Worm (Caenorhabditis elegans): ENCODE results near the gene C18G1.7.
A peak's percentile ranks its signal among the peaks of the same experiment; 100 is the strongest.

C18G1.7 gene

DNA sequence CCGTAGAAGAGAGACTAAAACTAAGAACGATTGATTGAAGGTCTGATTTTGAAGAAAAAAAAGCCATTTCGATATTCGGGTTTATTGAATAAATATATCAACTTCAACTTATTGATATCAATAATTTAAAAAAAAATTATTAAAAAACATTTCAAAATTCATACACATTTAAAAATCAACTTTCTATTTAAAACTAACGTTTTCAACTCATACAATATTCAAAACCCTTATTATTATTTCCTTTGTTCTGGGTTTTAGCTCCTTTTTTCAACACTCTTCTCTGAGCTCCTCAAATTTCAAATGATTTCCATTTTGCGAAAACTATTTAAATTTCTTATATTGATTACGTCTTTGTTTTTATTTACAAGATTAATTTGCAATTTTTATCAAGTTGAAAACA, at the start of gene C18G1.7:
C18G1.7 (plus strand) TSS at position 301 of the 400 bp plus-strand sequence.
- TF ChIP-seq egl-27 (tag; optimal IDR thresholded peaks at IDR 0.05): no peak
- TF ChIP-seq nhr-21 (tag; optimal IDR thresholded peaks at IDR 0.05): no peak
- TF ChIP-seq sem-4 (tag; optimal IDR thresholded peaks at IDR 0.05): no peak

DNA sequence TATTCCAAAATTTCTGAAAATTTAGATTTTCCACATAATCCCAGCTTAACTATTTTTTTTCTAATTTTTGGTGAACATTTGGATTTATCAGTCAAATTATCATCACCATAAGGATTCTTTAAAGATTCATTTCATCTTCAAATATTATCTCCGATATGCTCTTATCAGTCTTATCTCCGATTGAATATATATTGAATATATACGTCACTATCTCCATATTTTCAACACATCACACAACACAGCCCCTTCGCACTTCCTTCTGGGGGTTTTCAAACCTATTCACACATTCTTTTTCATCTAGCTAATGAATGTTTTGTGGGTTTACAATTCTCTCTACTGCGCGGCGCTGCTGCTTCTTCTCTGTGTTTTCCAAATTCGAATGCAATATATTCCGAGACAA, 46.7 kb upstream of the C18G1.7 start:
- TF ChIP-seq peb-1 (tag; optimal IDR thresholded peaks at IDR 0.05): no peak
- TF ChIP-seq unc-39 (tag; optimal IDR thresholded peaks at IDR 0.05): no peak

DNA sequence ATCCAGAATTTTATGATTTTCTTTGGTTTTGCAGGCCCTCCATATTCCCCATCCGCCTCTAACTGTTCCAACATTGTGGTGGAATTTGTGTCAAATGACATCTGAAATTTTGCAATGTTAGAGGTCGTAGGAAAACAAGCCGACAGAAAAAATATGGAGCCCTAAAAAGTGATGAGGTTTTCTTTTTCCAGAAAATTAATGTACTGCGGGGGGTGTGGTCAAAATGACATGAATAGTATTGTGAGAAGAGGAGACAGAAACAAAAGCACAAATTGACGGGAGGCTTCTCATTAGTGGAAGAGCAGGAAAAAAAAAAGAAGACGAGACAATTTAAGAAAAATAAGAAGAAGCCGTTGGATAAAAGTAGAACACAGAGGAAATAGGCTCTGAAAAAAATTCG, 45.2 kb upstream of the C18G1.7 start, which contains the start of gene ZC266.1:
ZC266.1 (minus strand) TSS at position 101 of the 400 bp plus-strand sequence.
- TF ChIP-seq gmeb-1 (tag; optimal IDR thresholded peaks at IDR 0.05) (no peak), alr-1 (tag; optimal IDR thresholded peaks at IDR 0.05) (no peak), lin-13 (GFP tag; optimal IDR thresholded peaks at IDR 0.05) (no peak), nhr-23 (tag; optimal IDR thresholded peaks at IDR 0.05) (no peak), lsy-2 (tag; optimal IDR thresholded peaks at IDR 0.05) (no peak), nhr-237 (tag; optimal IDR thresholded peaks at IDR 0.05) (no peak), peb-1 (tag; optimal IDR thresholded peaks at IDR 0.05) (no peak), R02D3.7 (tag; optimal IDR thresholded peaks at IDR 0.05) (no peak), unc-55 (GFP tag; optimal IDR thresholded peaks at IDR 0.05) (no peak), skn-1 (tag; optimal IDR thresholded peaks at IDR 0.05) (no peak), C34F6.9 (tag; optimal IDR thresholded peaks at IDR 0.05) (no peak), nhr-25 (tag; optimal IDR thresholded peaks at IDR 0.05) (no peak), mbf-1 (tag; optimal IDR thresholded peaks at IDR 0.05) (no peak)

DNA sequence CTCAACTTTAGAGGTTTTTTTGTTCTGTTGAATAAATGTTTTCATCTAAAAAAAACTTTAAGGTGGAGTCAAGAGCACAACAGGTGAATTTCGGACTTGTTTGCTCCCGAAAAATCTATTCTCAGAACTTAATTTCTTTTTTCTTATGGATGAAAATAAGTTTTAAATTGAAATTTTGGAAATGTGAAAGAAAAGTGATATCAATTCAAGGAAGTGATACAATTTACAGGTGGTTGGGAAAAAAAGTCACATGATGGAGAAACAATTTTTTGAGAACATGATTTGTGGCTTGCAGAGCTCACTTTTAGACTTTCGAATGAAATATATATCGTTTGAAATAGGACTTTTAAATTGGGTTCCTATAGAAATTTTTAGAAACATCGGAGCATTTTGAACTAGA, 37.7 kb upstream of the C18G1.7 start:
- TF ChIP-seq nhr-25 (tag; optimal IDR thresholded peaks at IDR 0.05): no peak
- TF ChIP-seq nhr-10 (tag; optimal IDR thresholded peaks at IDR 0.05): no peak
- TF ChIP-seq nhr-21 (tag; optimal IDR thresholded peaks at IDR 0.05): no peak

DNA sequence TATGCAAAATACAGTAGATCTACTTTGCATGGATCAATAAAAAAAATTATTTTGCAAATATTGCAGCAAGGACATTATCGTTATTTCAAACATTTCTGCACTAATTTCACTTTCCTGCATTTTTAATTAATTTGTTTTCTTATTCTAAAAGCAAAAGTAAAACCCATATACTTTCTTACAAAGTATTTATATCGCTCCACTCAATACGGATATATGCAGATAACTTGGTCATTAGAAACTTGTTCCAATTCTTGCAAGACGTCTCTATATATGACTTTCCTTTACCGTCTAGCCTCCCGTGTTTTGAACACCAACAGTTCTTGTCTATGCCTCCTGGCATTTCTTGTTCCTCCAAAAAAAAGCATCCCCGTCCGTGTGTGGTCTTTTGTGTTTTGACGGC, 34.9 kb upstream of the C18G1.7 start, which contains the start of gene oac-24:
oac-24 (plus strand) TSS at position 301 of the 400 bp plus-strand sequence.
- no peak for TF ChIP-seq crh-2 (tag; optimal IDR thresholded peaks at IDR 0.05)
- no peak for TF ChIP-seq sma-3 (GFP tag; optimal IDR thresholded peaks at IDR 0.05)
- TF ChIP-seq peb-1 (tag; optimal IDR thresholded peaks at IDR 0.05): no peak
- TF ChIP-seq gmeb-1 (tag; optimal IDR thresholded peaks at IDR 0.05): no peak
- no peak for TF ChIP-seq F13H6.1 (tag; optimal IDR thresholded peaks at IDR 0.05)

DNA sequence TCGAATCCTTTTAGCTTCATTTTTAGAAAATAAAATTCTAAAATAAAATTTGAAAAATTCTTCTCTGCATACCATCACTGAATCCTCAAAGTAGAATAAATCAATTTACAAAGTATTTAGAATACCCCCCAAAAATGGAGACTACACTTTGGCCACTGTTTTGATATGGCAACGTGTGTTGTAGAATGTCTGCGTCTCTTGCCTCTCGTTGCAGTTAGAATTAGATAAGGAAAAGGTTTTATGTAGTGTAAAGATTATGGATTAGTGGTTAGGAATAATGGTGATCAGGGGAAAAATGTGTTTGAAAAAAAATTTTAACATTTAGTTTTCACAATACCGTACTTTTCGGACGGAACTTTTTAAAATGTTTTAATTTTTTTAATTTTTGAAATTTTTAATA, 25.4 kb upstream of the C18G1.7 start, which contains the start of gene prx-6:
prx-6 (minus strand) TSS at position 129 of the 400 bp plus-strand sequence.
- no peak for TF ChIP-seq nhr-237 (tag; optimal IDR thresholded peaks at IDR 0.05)
- TF ChIP-seq fos-1 (tag; optimal IDR thresholded peaks at IDR 0.05): peak; percentile 41
- TF ChIP-seq lin-39 (tag; optimal IDR thresholded peaks at IDR 0.05): no peak
- TF ChIP-seq unc-55 (GFP tag; optimal IDR thresholded peaks at IDR 0.05): no peak
- peak; percentile 6 for TF ChIP-seq gmeb-1 (tag; optimal IDR thresholded peaks at IDR 0.05)
- no peak for TF ChIP-seq ama-1 (optimal IDR thresholded peaks at IDR 0.05)
- peak; percentile 66 for TF ChIP-seq crh-2 (tag; optimal IDR thresholded peaks at IDR 0.05)
- TF ChIP-seq zag-1 (tag; optimal IDR thresholded peaks at IDR 0.05): no peak
- no peak for TF ChIP-seq nhr-21 (tag; optimal IDR thresholded peaks at IDR 0.05)
- TF ChIP-seq ztf-1 (GFP tag; conservative IDR thresholded peaks at IDR 0.05): no peak
- no peak for TF ChIP-seq skn-1 (tag; optimal IDR thresholded peaks at IDR 0.05)

DNA sequence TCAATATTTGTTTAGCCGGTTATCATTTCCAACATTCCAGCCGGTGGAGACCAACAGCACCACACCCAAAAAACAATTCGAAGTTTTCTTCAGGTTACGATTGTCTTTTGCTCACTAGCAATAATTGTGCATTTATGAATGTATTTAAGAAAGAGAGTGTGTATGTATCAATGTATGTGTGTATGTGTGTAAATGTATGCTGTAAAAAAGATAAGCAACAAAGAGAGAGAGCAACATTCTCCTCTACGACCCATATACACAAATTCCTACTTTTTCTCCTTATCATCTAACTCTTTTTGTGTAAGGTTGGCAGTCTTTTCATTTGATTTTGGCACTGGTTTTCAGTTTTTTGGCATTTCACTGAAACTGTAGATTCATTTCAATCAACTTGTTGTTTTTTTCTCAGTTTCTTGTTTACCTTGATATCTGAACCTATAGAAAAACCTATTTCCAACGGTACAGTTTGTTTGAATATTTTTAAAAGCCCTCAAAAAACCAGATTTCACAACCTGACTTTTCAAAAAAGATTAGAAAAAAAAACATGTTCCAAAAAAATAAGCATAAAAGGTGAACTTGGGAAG, 24.4 kb upstream of the C18G1.7 start:
- TF ChIP-seq unc-39 (tag; optimal IDR thresholded peaks at IDR 0.05): no peak
- peak; percentile 5 for TF ChIP-seq sma-9 (GFP tag; optimal IDR thresholded peaks at IDR 0.05)
- TF ChIP-seq sma-9 (tag; optimal IDR thresholded peaks at IDR 0.05): no peak
- TF ChIP-seq nhr-6 (tag; optimal IDR thresholded peaks at IDR 0.05): no peak
- no peak for TF ChIP-seq nhr-237 (tag; optimal IDR thresholded peaks at IDR 0.05)
- TF ChIP-seq fos-1 (tag; optimal IDR thresholded peaks at IDR 0.05): peak; percentile 91
- TF ChIP-seq skn-1 (tag; optimal IDR thresholded peaks at IDR 0.05): no peak
- no peak for TF ChIP-seq peb-1 (tag; optimal IDR thresholded peaks at IDR 0.05)
- TF ChIP-seq elt-3 (tag; optimal IDR thresholded peaks at IDR 0.05): no peak
- TF ChIP-seq crh-2 (tag; optimal IDR thresholded peaks at IDR 0.05): peak; percentile 50
- TF ChIP-seq ztf-1 (GFP tag; conservative IDR thresholded peaks at IDR 0.05): no peak
- no peak for TF ChIP-seq nhr-25 (tag; optimal IDR thresholded peaks at IDR 0.05)
- TF ChIP-seq gmeb-1 (tag; optimal IDR thresholded peaks at IDR 0.05): peak; percentile 12
- no peak for TF ChIP-seq lsy-2 (tag; optimal IDR thresholded peaks at IDR 0.05)
- TF ChIP-seq blmp-1 (tag; optimal IDR thresholded peaks at IDR 0.05; ENCODE audit: insufficient read depth): no peak
- no peak for TF ChIP-seq egl-27 (tag; optimal IDR thresholded peaks at IDR 0.05)
- no peak for TF ChIP-seq nhr-129 (tag; optimal IDR thresholded peaks at IDR 0.05)
- TF ChIP-seq F13H6.1 (tag; optimal IDR thresholded peaks at IDR 0.05): no peak

Measured in whole organism, L2 larva.